Fruit fly (Drosophila melanogaster) whole organism, embryonic: ENCODE measurements around the gene CG34301.

Experiments
- B-H2 ChIP-seq: fragments of 200-800 bp; sonication (Bioruptor generic); optimal IDR thresholded peaks from 2 replicates; lab custom pipeline; 2018; ENCODE audit warnings: missing biosample characterization, mild to moderate bottlenecking, missing genetic modification characterization
- CG11560 ChIP-seq: fragments of 200-800 bp; sonication (Bioruptor generic); IDR thresholded peaks from 3 replicates; pipeline ENCODE4 v1.3.6; 2022; ENCODE audit warnings: missing biosample characterization, missing genetic modification characterization
- CG1233 ChIP-seq: fragments of 200-800 bp; sonication (Bioruptor generic); optimal IDR thresholded peaks from 4 replicates; lab custom pipeline; 2018; ENCODE audit warnings: missing biosample characterization, mild to moderate bottlenecking, missing genetic modification characterization
- CG12769 ChIP-seq: fragments of 200-800 bp; sonication (Bioruptor generic); optimal IDR thresholded peaks from 2 replicates; lab custom pipeline; 2019; ENCODE audit warnings: missing biosample characterization, mild to moderate bottlenecking, missing genetic modification characterization, moderate library complexity
- CG12942 ChIP-seq: fragments of 200-800 bp; sonication (Bioruptor generic); optimal IDR thresholded peaks from 3 replicates; lab custom pipeline; 2016; ENCODE audit warnings: missing biosample characterization, missing genetic modification characterization
- CG14014 ChIP-seq: fragments of 200-800 bp; sonication (Bioruptor generic); IDR thresholded peaks from 2 replicates; pipeline ENCODE4 v1.3.6; 2022; ENCODE audit warnings: missing biosample characterization, missing genetic modification characterization
- CG15011 ChIP-seq: fragments of 200-800 bp; sonication (Bioruptor generic); optimal IDR thresholded peaks from 3 replicates; lab custom pipeline; 2018; ENCODE audit warnings: missing biosample characterization, mild to moderate bottlenecking, missing genetic modification characterization
- CG17829 ChIP-seq: fragments of 200-800 bp; optimal IDR thresholded peaks from 2 replicates; lab custom pipeline; 2019; ENCODE audit warnings: missing biosample characterization, mild to moderate bottlenecking, missing genetic modification characterization, moderate library complexity
- CG1832 ChIP-seq: fragments of 200-800 bp; sonication (Bioruptor generic); optimal IDR thresholded peaks from 2 replicates; lab custom pipeline; 2017; ENCODE audit warnings: missing biosample characterization, mild to moderate bottlenecking, missing genetic modification characterization, inconsistent platforms
- CG33557 ChIP-seq: fragments of 200-800 bp; sonication (Bioruptor generic); optimal IDR thresholded peaks from 2 replicates; lab custom pipeline; 2019; ENCODE audit warnings: missing biosample characterization, mild to moderate bottlenecking, missing genetic modification characterization, moderate library complexity
- CG34224 ChIP-seq: fragments of 200-800 bp; sonication (Bioruptor generic); IDR thresholded peaks from 3 replicates; pipeline ENCODE4 v1.3.6; 2022; ENCODE audit warnings: missing biosample characterization, missing genetic modification characterization; ENCODE audit not compliant: partially characterized antibody
- CG3726 ChIP-seq: fragments of 200-800 bp; sonication (Bioruptor generic); IDR thresholded peaks from 3 replicates; pipeline ENCODE4, ENCODE4 v1.3.6; 2022; ENCODE audit warnings: missing biosample characterization, missing genetic modification characterization
- CG3847 ChIP-seq: fragments of 200-800 bp; sonication (Bioruptor generic); IDR thresholded peaks from 2 replicates; pipeline ENCODE4 v1.3.6; 2022; ENCODE audit warnings: missing biosample characterization, missing genetic modification characterization
- CG4360 ChIP-seq: fragments of 200-800 bp; sonication (Bioruptor generic); IDR thresholded peaks from 2 replicates; pipeline ENCODE4 v1.3.6; 2022; ENCODE audit warnings: missing biosample characterization, missing genetic modification characterization
- CG4617 ChIP-seq: fragments of 200-800 bp; sonication (Bioruptor generic); optimal IDR thresholded peaks from 3 replicates; lab custom pipeline; 2016; ENCODE audit warnings: missing biosample characterization, missing genetic modification characterization, borderline replicate concordance
- CG6854 ChIP-seq: fragments of 200-800 bp; sonication (Bioruptor generic); optimal IDR thresholded peaks from 3 replicates; lab custom pipeline; 2017; ENCODE audit warnings: missing biosample characterization, mild to moderate bottlenecking, missing genetic modification characterization
- CG7556 ChIP-seq: fragments of 200-800 bp; sonication (Bioruptor generic); optimal IDR thresholded peaks from 2 replicates; lab custom pipeline; 2017; ENCODE audit warnings: missing biosample characterization, mild to moderate bottlenecking, missing genetic modification characterization
- CG7839 ChIP-seq: fragments of 200-800 bp; sonication (Bioruptor generic); optimal IDR thresholded peaks from 3 replicates; lab custom pipeline; 2018; ENCODE audit warnings: missing biosample characterization, mild to moderate bottlenecking, missing genetic modification characterization, moderate library complexity
- CG8765 ChIP-seq: fragments of 200-800 bp; sonication (Bioruptor generic); IDR thresholded peaks from 2 replicates; pipeline ENCODE4 v1.3.6; 2022; ENCODE audit warnings: missing biosample characterization, missing genetic modification characterization
- CG9797 ChIP-seq: fragments of 200-800 bp; sonication (Bioruptor generic); optimal IDR thresholded peaks from 3 replicates; lab custom pipeline; 2018; ENCODE audit warnings: missing biosample characterization, mild to moderate bottlenecking, missing genetic modification characterization
- CkIIα-i1 ChIP-seq: fragments of 200-800 bp; sonication (Bioruptor generic); IDR thresholded peaks from 2 replicates; pipeline ENCODE4 v1.3.6; 2022; ENCODE audit warnings: missing biosample characterization, missing genetic modification characterization
- Deaf1 ChIP-seq: fragments of 200-800 bp; optimal IDR thresholded peaks from 3 replicates; lab custom pipeline; 2019; ENCODE audit warnings: missing biosample characterization, mild to moderate bottlenecking, missing genetic modification characterization, moderate library complexity
- Dip2 ChIP-seq: fragments of 200-800 bp; sonication (Bioruptor generic); IDR thresholded peaks from 2 replicates; pipeline ENCODE4 v1.3.6; 2022; ENCODE audit warnings: missing biosample characterization, missing genetic modification characterization
- Doc3 ChIP-seq: fragments of 200-800 bp; sonication (Bioruptor generic); IDR thresholded peaks from 3 replicates; pipeline ENCODE4 v1.3.6; 2022; ENCODE audit warnings: missing biosample characterization, missing genetic modification characterization; ENCODE audit not compliant: partially characterized antibody
- Drgx ChIP-seq: fragments of 200-800 bp; sonication (Bioruptor generic); IDR thresholded peaks from 2 replicates; pipeline ENCODE4 v1.3.6; 2022; ENCODE audit warnings: missing biosample characterization, missing genetic modification characterization
- Eip74EF ChIP-seq, 2 experiments: fragments of 200-800 bp in 1 of 2; fragments of >200 bp in 1 of 2; sonication (Bioruptor generic) in 1 of 2; optimal IDR thresholded peaks; 2 replicates each; lab custom pipeline; 2017 to 2019; ENCODE audit warnings: missing biosample characterization in 2 of 2, missing genetic modification characterization in 2 of 2, mild to moderate bottlenecking in 1 of 2, moderate library complexity in 1 of 2
- Fer2 ChIP-seq: fragments of 200-800 bp; sonication (Bioruptor generic); optimal IDR thresholded peaks from 2 replicates; lab custom pipeline; 2018; ENCODE audit warnings: missing biosample characterization, mild to moderate bottlenecking, missing genetic modification characterization, moderate library complexity
- Hsf ChIP-seq: fragments of 200-800 bp; sonication (Bioruptor generic); optimal IDR thresholded peaks from 3 replicates; lab custom pipeline; 2016; ENCODE audit warnings: missing biosample characterization, missing genetic modification characterization
- NFAT ChIP-seq: fragments of 200-800 bp; sonication (Bioruptor generic); IDR thresholded peaks from 2 replicates; pipeline ENCODE4 v1.3.6; 2022; ENCODE audit warnings: missing biosample characterization, missing genetic modification characterization
- NfI ChIP-seq: fragments of 200-800 bp; sonication (Bioruptor generic); optimal IDR thresholded peaks from 3 replicates; lab custom pipeline; 2018; ENCODE audit warnings: missing biosample characterization, mild to moderate bottlenecking, missing genetic modification characterization, moderate library complexity
- Opbp ChIP-seq: fragments of 200-800 bp; sonication (Bioruptor generic); IDR thresholded peaks from 3 replicates; pipeline ENCODE4 v1.3.6; 2022; ENCODE audit warnings: missing biosample characterization, missing genetic modification characterization; ENCODE audit not compliant: partially characterized antibody
- Pdp1 ChIP-seq, 2 experiments: fragments of 200-800 bp; sonication (Bioruptor generic); optimal IDR thresholded peaks; 3 replicates each; lab custom pipeline; 2016; ENCODE audit warnings: missing biosample characterization in 2 of 2, missing genetic modification characterization in 2 of 2, mild to moderate bottlenecking in 1 of 2, moderate library complexity in 1 of 2
- Sry-β ChIP-seq: fragments of 200-800 bp; sonication (Bioruptor generic); optimal IDR thresholded peaks from 2 replicates; lab custom pipeline; 2018; ENCODE audit warnings: missing biosample characterization, mild to moderate bottlenecking, missing genetic modification characterization, moderate library complexity
- Ssrp ChIP-seq: fragments of 200-800 bp; sonication (Bioruptor generic); optimal IDR thresholded peaks from 2 replicates; lab custom pipeline; 2018; ENCODE audit warnings: missing biosample characterization, mild to moderate bottlenecking, missing genetic modification characterization, moderate library complexity
- Usf ChIP-seq: fragments of 200-800 bp; sonication (Bioruptor generic); optimal IDR thresholded peaks from 2 replicates; lab custom pipeline; 2017; ENCODE audit warnings: missing genotype, missing biosample characterization, missing genetic modification characterization
- Xbp1 ChIP-seq: fragments of 200-800 bp; sonication (Bioruptor generic); optimal IDR thresholded peaks from 3 replicates; lab custom pipeline; 2016; ENCODE audit warnings: missing biosample characterization, mild to moderate bottlenecking, missing genetic modification characterization
- ara ChIP-seq: fragments of 200-800 bp; sonication (Bioruptor generic); IDR thresholded peaks from 2 replicates; pipeline ENCODE4 v1.3.6; 2022; ENCODE audit warnings: missing biosample characterization, missing genetic modification characterization
- bbx ChIP-seq: fragments of 200-800 bp; sonication (Bioruptor generic); IDR thresholded peaks from 2 replicates; pipeline ENCODE4 v1.3.6; 2022; ENCODE audit warnings: missing biosample characterization, missing genetic modification characterization; ENCODE audit not compliant: partially characterized antibody
- crc ChIP-seq: fragments of 200-800 bp; sonication (Bioruptor generic); optimal IDR thresholded peaks from 2 replicates; lab custom pipeline; 2016; ENCODE audit warnings: missing biosample characterization, missing genetic modification characterization
- gsb ChIP-seq: fragments of 200-800 bp; sonication (Bioruptor generic); IDR thresholded peaks from 2 replicates; pipeline ENCODE4 v1.3.6; 2022; ENCODE audit warnings: missing biosample characterization, missing genetic modification characterization
- hb ChIP-seq: fragments of 200-800 bp; sonication (Bioruptor generic); IDR thresholded peaks from 3 replicates; pipeline ENCODE4 v1.3.6; 2022; ENCODE audit warnings: missing biosample characterization, missing genetic modification characterization; ENCODE audit not compliant: partially characterized antibody
- jumu ChIP-seq: fragments of 200-800 bp; sonication (Bioruptor generic); optimal IDR thresholded peaks from 3 replicates; lab custom pipeline; 2016; ENCODE audit warnings: missing biosample characterization, missing genetic modification characterization
- lilli ChIP-seq: fragments of 200-800 bp; sonication (Bioruptor generic); optimal IDR thresholded peaks from 3 replicates; lab custom pipeline; 2016; ENCODE audit warnings: missing biosample characterization, missing genetic modification characterization
- lola ChIP-seq, 3 experiments: fragments of >200 bp in 2 of 3; fragments of 200-800 bp in 1 of 3; sonication (Bioruptor generic) in 1 of 3; optimal IDR thresholded peaks; 2 replicates each; lab custom pipeline; 2017 to 2019; ENCODE audit warnings: missing biosample characterization in 3 of 3, missing genetic modification characterization in 3 of 3, mild to moderate bottlenecking in 1 of 3, moderate library complexity in 1 of 3
- ranshi ChIP-seq: fragments of 200-800 bp; sonication (Bioruptor generic); IDR thresholded peaks from 2 replicates; pipeline ENCODE4 v1.3.6; 2022; ENCODE audit warnings: missing biosample characterization, missing genetic modification characterization
- sens-2 ChIP-seq: fragments of 200-800 bp; sonication (Bioruptor generic); IDR thresholded peaks from 2 replicates; pipeline ENCODE4 v1.3.6; 2022; ENCODE audit warnings: missing biosample characterization, missing genetic modification characterization
- ttk ChIP-seq: fragments of 200-800 bp; sonication (Bioruptor generic); IDR thresholded peaks from 2 replicates; pipeline ENCODE4 v2.1.2; 2022; ENCODE audit warnings: missing biosample characterization, missing genetic modification characterization
- unc-4 ChIP-seq: fragments of 200-800 bp; sonication (Bioruptor generic); IDR thresholded peaks from 2 replicates; pipeline ENCODE4 v1.3.6; 2022; ENCODE audit warnings: missing biosample characterization, missing genetic modification characterization; ENCODE audit not compliant: partially characterized antibody
- usp ChIP-seq: fragments of >200 bp; optimal IDR thresholded peaks from 2 replicates; lab custom pipeline; 2017; ENCODE audit warnings: missing biosample characterization, missing genetic modification characterization
- vfl ChIP-seq: fragments of 200-800 bp; sonication (Bioruptor generic); optimal IDR thresholded peaks from 2 replicates; lab custom pipeline; 2016; ENCODE audit warnings: missing biosample characterization, missing genetic modification characterization
- z ChIP-seq: fragments of 200-800 bp; sonication (Bioruptor generic); IDR thresholded peaks from 3 replicates; pipeline ENCODE4 v1.3.6; 2022; ENCODE audit warnings: missing biosample characterization, missing genetic modification characterization

CG34301 gene

DNA sequence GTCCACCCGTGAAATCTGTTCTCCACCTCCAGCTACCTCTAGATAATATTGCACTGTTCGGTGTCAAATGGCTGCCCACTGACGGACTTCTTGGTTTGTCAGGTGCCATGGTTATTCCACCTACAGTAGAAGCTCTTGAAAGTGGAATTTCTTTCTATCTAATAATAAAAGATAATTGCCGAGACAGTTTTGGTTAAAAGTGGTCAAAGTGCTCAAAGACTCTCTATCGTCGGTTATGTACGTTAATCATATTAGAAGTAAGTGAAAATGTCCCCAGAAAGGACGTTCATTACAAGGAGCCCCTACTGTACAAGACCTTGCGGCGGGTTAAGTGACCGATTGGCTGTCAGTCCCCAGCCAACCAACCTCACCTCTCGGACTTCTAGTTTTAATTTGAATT is 29.0 kb upstream of the CG34301 start (continued):
- TF ChIP-seq unc-4 (no peak), Eip74EF (GFP tag; optimal IDR thresholded peaks at IDR 0.05; lab: Kevin White, UChicago) (no peak), ranshi (peak; percentile 61), sens-2 (GFP tag; lab: Robert Waterston, UW) (no peak), B-H2 (no peak), NFAT (GFP tag; lab: Robert Waterston, UW) (no peak), Ssrp (peak; percentile 25), Fer2 (tag; lab: Kevin White, UChicago) (no peak), CG4617 (GFP tag; lab: Kevin White, UChicago) (no peak), CG1832 (GFP tag; lab: Kevin White, UChicago) (no peak), NfI (GFP tag; lab: Kevin White, UChicago) (peak; percentile 46), CG17829 (tag; lab: Kevin White, UChicago) (peak; percentile 37), CG33557 (GFP tag; lab: Kevin White, UChicago) (no peak), Sry-β (GFP tag; lab: Kevin White, UChicago) (no peak), CkIIα-i1 (GFP tag; lab: Robert Waterston, UW) (no peak), CG34224 (GFP tag; lab: Robert Waterston, UW) (no peak), Xbp1 (GFP tag; lab: Kevin White, UChicago) (peak; percentile 61), CG3847 (GFP tag; lab: Robert Waterston, UW) (peak; percentile 52), lilli (GFP tag; lab: Kevin White, UChicago) (peak; percentile 66), bbx (GFP tag; lab: Robert Waterston, UW) (no peak), hb (GFP tag; lab: Robert Waterston, UW) (no peak), lola (GFP tag; optimal IDR thresholded peaks at IDR 0.05; lab: Kevin White, UChicago) (no peak), crc (GFP tag; lab: Kevin White, UChicago) (no peak), CG12942 (GFP tag; lab: Kevin White, UChicago) (no peak), Doc3 (GFP tag; lab: Robert Waterston, UW) (no peak), Deaf1 (tag; lab: Kevin White, UChicago) (no peak), CG9797 (no peak), CG11560 (tag; lab: Robert Waterston, UW) (no peak), Opbp (GFP tag; lab: Robert Waterston, UW) (no peak), CG1233 (GFP tag; lab: Kevin White, UChicago) (no peak), CG15011 (GFP tag; lab: Kevin White, UChicago) (no peak), CG7839 (no peak), CG12769 (tag; lab: Kevin White, UChicago) (peak; percentile 32), ttk (GFP tag; lab: Robert Waterston, UW) (peak; percentile 8; the same call in 1 of the 2 replicates), CG8765 (no peak), CG7556 (GFP tag; lab: Kevin White, UChicago) (peak; percentile 51), ara (GFP tag; lab: Robert Waterston, UW) (no peak), usp (GFP tag; lab: Kevin White, UChicago) (no peak), z (GFP tag; lab: Robert Waterston, UW) (no peak), gsb (GFP tag; lab: Robert Waterston, UW) (0 out of 2 replicates have a peak, but pooled peaks have one; percentile 10), CG6854 (GFP tag; lab: Kevin White, UChicago) (no peak), Drgx (GFP tag; lab: Robert Waterston, UW) (peak; percentile 66), CG3726 (GFP tag; lab: Robert Waterston, UW) (no peak), vfl (GFP tag; lab: Kevin White, UChicago) (peak; percentile 8), Pdp1 (GFP tag; optimal IDR thresholded peaks at IDR 0.05; lab: Kevin White, UChicago) (peak in 1 of 2 experiments; percentile 62), Usf (GFP tag; lab: Kevin White, UChicago) (no peak), Hsf (peak; percentile 46), jumu (peak; percentile 53), CG4360 (GFP tag; lab: Robert Waterston, UW) (no peak), Dip2 (GFP tag; lab: Robert Waterston, UW) (no peak), CG14014 (no peak; the same call in 1 of the 2 replicates)
